Worm (Caenorhabditis elegans) whole organism, L4/young adult: Measurements from ENCODE around the gene C35D6.3.

Experiments
- W03F9.2 ChIP-seq: fragments of 150-350 bp; optimal IDR thresholded peaks from 2 replicates; lab custom pipeline; 2014; ENCODE audit warnings: missing biosample characterization, missing genetic modification characterization
- dao-5 ChIP-seq: sonication (generic microtip); optimal IDR thresholded peaks from 2 replicates; lab custom pipeline; 2016; ENCODE audit warnings: missing genotype, missing genetic modification characterization, moderate library complexity, missing compliant biosample characterization
- him-1 ChIP-seq: sonication (generic microtip); optimal IDR thresholded peaks from 2 replicates; lab custom pipeline; 2016; ENCODE audit warnings: missing genotype, missing genetic modification reagents, missing genetic modification characterization, missing compliant biosample characterization

DNA sequence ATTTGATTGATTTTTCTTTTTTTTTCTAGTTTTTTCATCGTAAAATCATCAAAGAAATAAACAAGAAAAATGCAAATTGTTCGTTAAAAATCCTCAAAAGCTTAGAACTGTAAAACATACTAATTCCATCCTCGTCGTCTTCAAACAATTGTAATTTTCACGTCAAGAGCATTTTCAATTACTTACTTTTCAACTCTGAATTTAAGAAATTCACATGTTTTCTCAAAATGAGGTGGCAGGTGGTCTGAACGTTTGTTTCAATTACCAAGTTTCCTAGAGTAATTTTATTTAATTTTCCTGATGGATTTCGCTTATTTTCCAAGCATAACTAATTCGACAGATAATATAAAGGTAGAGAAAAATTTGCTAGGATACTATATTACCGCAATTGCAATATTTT, 23.2 kb upstream of the C35D6.3 start, which contains the start of gene srz-104:
- TF ChIP-seq him-1 = no peak
- no peak for TF ChIP-seq W03F9.2 (tag; lab: Kevin White, UChicago)
- TF ChIP-seq dao-5 (tag; lab: Kevin White, UChicago) = no peak
